Fruit fly (Drosophila melanogaster): ENCODE measurements around the gene CG5157.

DNA sequence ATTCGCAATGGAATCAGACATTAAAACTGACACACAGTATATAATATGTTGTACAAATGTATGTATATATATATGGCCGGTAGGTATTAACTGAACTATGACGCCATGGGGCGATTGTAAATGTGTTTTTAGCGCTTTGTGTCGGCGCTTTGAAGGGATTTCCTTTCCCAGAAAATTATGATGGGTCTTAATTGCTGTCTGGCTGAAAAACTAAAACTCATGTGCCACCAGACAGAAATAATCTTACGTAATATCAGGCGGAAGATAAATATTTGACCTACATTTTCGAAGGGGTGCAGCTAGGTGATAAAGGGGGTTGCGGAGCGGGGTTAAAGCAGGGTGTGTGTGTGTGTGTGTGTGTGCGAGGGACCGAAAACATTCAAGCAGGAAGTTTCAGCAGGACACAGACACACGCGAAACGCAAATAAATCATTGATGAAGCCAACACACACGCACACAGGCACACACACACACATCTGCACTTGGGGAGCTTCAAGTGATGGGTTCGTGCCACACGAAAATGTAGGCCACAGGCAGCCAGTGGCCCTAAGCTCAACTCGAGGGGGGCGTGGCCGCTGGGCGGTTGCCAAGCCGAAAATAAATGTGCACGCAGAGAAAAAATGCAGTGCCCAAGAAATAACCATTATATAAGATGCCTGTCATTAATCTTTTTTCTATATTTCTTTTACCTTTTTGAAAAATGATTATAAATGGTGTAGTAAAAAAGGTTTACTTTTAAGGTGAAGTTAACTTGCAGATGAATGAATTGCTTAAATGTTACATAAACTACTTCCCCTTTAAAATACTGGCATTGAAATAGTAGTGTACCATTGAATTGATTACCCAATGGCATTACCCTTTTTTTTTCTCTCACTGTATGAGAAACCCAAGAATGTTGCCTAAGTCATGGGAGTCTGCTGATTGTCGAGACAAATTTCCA, 19.8 kb upstream of the CG5157 start:
- TF ChIP-seq Hr78 (GFP tag; optimal IDR thresholded peaks at IDR 0.05): no peak
- TF ChIP-seq lola (GFP tag; optimal IDR thresholded peaks at IDR 0.05): no peak
- TF ChIP-seq psq (GFP tag; optimal IDR thresholded peaks at IDR 0.05): no peak
- peak; percentile 23 for TF ChIP-seq Dfd (GFP tag; optimal IDR thresholded peaks at IDR 0.05)
- no peak for TF ChIP-seq GATAd (GFP tag; optimal IDR thresholded peaks at IDR 0.05)
- TF ChIP-seq ey (GFP tag; optimal IDR thresholded peaks at IDR 0.05): peak; percentile 20
- no peak for TF ChIP-seq pan (optimal IDR thresholded peaks at IDR 0.05)
- TF ChIP-seq Sp1 (GFP tag; optimal IDR thresholded peaks at IDR 0.05): no peak
- no peak for TF ChIP-seq HLH106 (tag; optimal IDR thresholded peaks at IDR 0.05)
- TF ChIP-seq fru (GFP tag; optimal IDR thresholded peaks at IDR 0.05): peak; percentile 23
- TF ChIP-seq OdsH (GFP tag; optimal IDR thresholded peaks at IDR 0.05): peak; percentile 15
- TF ChIP-seq Rel (GFP tag; optimal IDR thresholded peaks at IDR 0.05): no peak
- no peak for TF ChIP-seq Rel (tag; optimal IDR thresholded peaks at IDR 0.05)
- TF ChIP-seq Hr83 (GFP tag; optimal IDR thresholded peaks at IDR 0.05; ENCODE audit: poor library complexity, severe bottlenecking): no peak
- peak; percentile 20 for TF ChIP-seq sv (GFP tag; optimal IDR thresholded peaks at IDR 0.05)
